Fruit fly (Drosophila melanogaster): ENCODE data around the gene rin.

DNA sequence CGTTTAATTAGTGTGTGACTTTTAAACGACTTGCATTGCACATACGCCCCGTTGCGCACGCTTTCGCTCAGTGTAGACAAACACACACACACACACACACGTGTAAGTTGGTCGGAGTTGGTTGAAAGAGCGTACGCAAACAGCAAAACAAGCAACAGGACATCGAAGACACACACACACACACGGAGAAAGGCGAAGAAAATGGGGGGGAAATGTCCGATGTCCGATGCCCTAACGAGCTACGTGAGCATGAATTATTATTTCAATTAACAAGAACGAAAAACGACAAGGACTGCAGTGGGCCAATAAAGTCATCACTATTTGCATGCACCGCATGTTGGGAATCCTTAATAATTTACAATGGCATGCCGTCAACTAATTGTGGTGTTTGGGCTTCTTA is 29.6 kb upstream of the rin start:
- TF ChIP-seq psq (optimal IDR thresholded peaks at IDR 0.05) = no peak
- no peak for TF ChIP-seq insv (optimal IDR thresholded peaks at IDR 0.05)

All from Kc167 (cell line).